Worm (Caenorhabditis elegans): ENCODE data around the gene R10D12.1.

- TF ChIP-seq W03F9.2 (tag; optimal IDR thresholded peaks at IDR 0.05) (no peak), dao-5 (tag; optimal IDR thresholded peaks at IDR 0.05) (no peak)
These were observed 8.0 kb downstream of the R10D12.1 start, which contains the start of gene srxa-12 for ce11 chrV:13926398-13926797.

All from whole organism, L4/young adult.